Worm (Caenorhabditis elegans): Measurements from ENCODE around the gene Y37D8A.19.

Y37D8A.19 gene

ce11 chrIII:12916459-12916858 is 13.2 kb upstream of the Y37D8A.19 start:
- TF ChIP-seq sdc-2 (tag; optimal IDR thresholded peaks at IDR 0.05) = no peak
- peak; percentile 63 for TF ChIP-seq unc-42 (tag; optimal IDR thresholded peaks at IDR 0.05)

- TF ChIP-seq fkh-6 (tag; optimal IDR thresholded peaks at IDR 0.05) = no peak
- TF ChIP-seq pha-2 (tag; optimal IDR thresholded peaks at IDR 0.05) = no peak
- no peak for TF ChIP-seq sox-2 (GFP tag; IDR thresholded peaks at IDR 0.05)
- TF ChIP-seq sdc-2 (tag; optimal IDR thresholded peaks at IDR 0.05) = no peak
- TF ChIP-seq unc-3 (GFP tag; conservative IDR thresholded peaks at IDR 0.05) = no peak
- no peak for TF ChIP-seq unc-3 (tag; optimal IDR thresholded peaks at IDR 0.05)
- no peak for TF ChIP-seq ahr-1 (tag; optimal IDR thresholded peaks at IDR 0.05)
- no peak for TF ChIP-seq ceh-34 (tag; optimal IDR thresholded peaks at IDR 0.05)
- no peak for TF ChIP-seq ceh-22 (tag; optimal IDR thresholded peaks at IDR 0.05)
- no peak for TF ChIP-seq syd-9 (tag; optimal IDR thresholded peaks at IDR 0.05)
- TF ChIP-seq pag-3 (tag; optimal IDR thresholded peaks at IDR 0.05; ENCODE audit: borderline replicate concordance) = no peak
- TF ChIP-seq pros-1 (tag; optimal IDR thresholded peaks at IDR 0.05) = no peak
- no peak for TF ChIP-seq ceh-14 (tag; optimal IDR thresholded peaks at IDR 0.05)
- no peak for TF ChIP-seq lim-6 (tag; optimal IDR thresholded peaks at IDR 0.05)
- TF ChIP-seq ceh-31 (tag; optimal IDR thresholded peaks at IDR 0.05) = no peak
- TF ChIP-seq ceh-45 (GFP tag; IDR thresholded peaks at IDR 0.05) = no peak
- TF ChIP-seq ztf-16 (tag; optimal IDR thresholded peaks at IDR 0.05) = no peak
- no peak for TF ChIP-seq lin-11 (tag; optimal IDR thresholded peaks at IDR 0.05)
These were observed 11.8 kb upstream of the Y37D8A.19 start for ce11 chrIII:12917852-12918251.

ce11 chrIII:12918575-12918974 is 11.1 kb upstream of the Y37D8A.19 start, which contains the start of gene Y37D8A.16:
Gene Y37D8A.16, minus strand, starts transcription at chrIII:12918675.
- no peak for TF ChIP-seq tbx-2 (tag; optimal IDR thresholded peaks at IDR 0.05)
- TF ChIP-seq pat-9 (tag; optimal IDR thresholded peaks at IDR 0.05) = no peak
- TF ChIP-seq ceh-2 (tag; optimal IDR thresholded peaks at IDR 0.05) = no peak
- TF ChIP-seq pha-4 (tag; optimal IDR thresholded peaks at IDR 0.05) = no peak
- no peak for TF ChIP-seq unc-55 (GFP tag; optimal IDR thresholded peaks at IDR 0.05)
- TF ChIP-seq K09A11.1 (tag; optimal IDR thresholded peaks at IDR 0.05; ENCODE audit: insufficient read depth) = no peak

ce11 chrIII:12919882-12920281 is 9.8 kb upstream of the Y37D8A.19 start:
- TF ChIP-seq ceh-18 (tag; optimal IDR thresholded peaks at IDR 0.05) (no peak), ztf-16 (tag; optimal IDR thresholded peaks at IDR 0.05) (no peak), ceh-19 (GFP tag; optimal IDR thresholded peaks at IDR 0.05) (peak; percentile 54), eyg-1 (tag; optimal IDR thresholded peaks at IDR 0.05) (no peak), tbx-2 (tag; optimal IDR thresholded peaks at IDR 0.05) (peak; percentile 40), elt-2 (tag; optimal IDR thresholded peaks at IDR 0.05) (no peak), nfya-1 (tag; optimal IDR thresholded peaks at IDR 0.05) (peak; percentile 49), ets-4 (tag; optimal IDR thresholded peaks at IDR 0.05) (peak; percentile 8), lin-11 (tag; optimal IDR thresholded peaks at IDR 0.05) (no peak), nhr-11 (tag; optimal IDR thresholded peaks at IDR 0.05) (no peak), ceh-2 (tag; optimal IDR thresholded peaks at IDR 0.05) (peak; percentile 53), ceh-34 (tag; optimal IDR thresholded peaks at IDR 0.05) (peak; percentile 75), pha-4 (tag; optimal IDR thresholded peaks at IDR 0.05) (no peak), syd-9 (tag; optimal IDR thresholded peaks at IDR 0.05) (no peak), ceh-6 (GFP tag; optimal IDR thresholded peaks at IDR 0.05) (no peak), pax-1 (tag; optimal IDR thresholded peaks at IDR 0.05) (peak; percentile 77)

- TF ChIP-seq nfya-1 (tag; optimal IDR thresholded peaks at IDR 0.05) = peak; percentile 85
- no peak for TF ChIP-seq tbx-7 (tag; optimal IDR thresholded peaks at IDR 0.05)
These were observed 8.9 kb upstream of the Y37D8A.19 start for ce11 chrIII:12920810-12921209.
